Worm (Caenorhabditis elegans): ENCODE measurements around the gene aqp-5.
A peak's percentile ranks its signal among the peaks of the same experiment; 100 is the strongest.

aqp-5 gene

DNA sequence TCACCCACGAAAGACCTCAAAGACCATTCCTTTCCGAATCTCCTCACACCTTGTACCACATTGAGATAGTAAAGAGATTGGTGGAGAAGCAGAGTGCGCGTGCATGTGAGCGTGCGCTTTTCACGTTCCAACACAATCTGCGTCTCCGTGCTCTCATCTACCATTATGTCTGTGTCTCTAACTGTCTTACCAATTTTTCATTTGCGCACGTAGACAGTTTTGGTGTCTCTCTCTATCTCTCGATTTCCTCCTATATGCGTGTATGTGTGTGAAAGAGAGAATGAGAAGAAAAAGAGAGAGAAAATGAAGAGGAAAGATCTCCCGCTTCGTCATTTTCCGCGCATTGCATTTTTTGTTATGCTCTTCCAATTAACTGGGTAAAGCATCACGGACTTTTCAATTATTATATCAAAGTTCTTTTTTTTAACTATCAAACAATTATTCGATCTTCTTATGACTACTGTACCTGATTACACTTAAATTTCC lies 24.9 kb upstream of the aqp-5 start (continued):
- TF ChIP-seq mxl-1 (tag; optimal IDR thresholded peaks at IDR 0.05) (no peak), tbp1 (GFP tag; optimal IDR thresholded peaks at IDR 0.05) (peak; percentile 59), aptf-2 (GFP tag; conservative IDR thresholded peaks at IDR 0.05) (no peak), Y95B8A.8 (GFP tag; IDR thresholded peaks at IDR 0.05) (peak; percentile 17; the same call in 1 of the 2 replicates), nhr-179 (tag; optimal IDR thresholded peaks at IDR 0.05) (no peak), egl-18 (GFP tag; IDR thresholded peaks at IDR 0.05) (peak; percentile 78; the same call in 1 of the 2 replicates)

DNA sequence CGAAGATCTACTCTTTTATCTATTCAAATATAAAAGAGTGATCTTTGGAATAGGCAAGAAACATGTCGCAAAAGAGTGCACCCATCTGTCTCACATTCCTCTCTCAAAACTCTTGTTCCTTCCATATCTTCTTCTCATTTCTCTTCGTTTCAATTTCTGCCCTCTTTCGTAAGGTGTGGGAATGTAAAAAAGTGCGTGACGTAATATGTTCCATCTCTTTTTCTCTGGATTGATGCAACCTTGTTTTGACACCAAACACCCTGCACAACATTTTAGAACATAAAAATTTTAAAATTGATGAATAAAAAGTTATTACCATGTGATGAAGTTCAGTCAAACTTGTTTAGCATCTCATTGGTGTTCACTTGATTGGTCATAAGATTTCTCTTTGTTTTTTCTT lies 24.4 kb upstream of the aqp-5 start:
- TF ChIP-seq repo-1 (tag; optimal IDR thresholded peaks at IDR 0.05) (no peak), efl-1 (GFP tag; optimal IDR thresholded peaks at IDR 0.05) (no peak), cebp-1 (GFP tag; IDR thresholded peaks at IDR 0.05) (no peak), cebp-1 (tag; optimal IDR thresholded peaks at IDR 0.05) (peak; percentile 22), lin-35 (GFP tag; optimal IDR thresholded peaks at IDR 0.05) (peak in 1 of 3 experiments; percentile 14)

DNA sequence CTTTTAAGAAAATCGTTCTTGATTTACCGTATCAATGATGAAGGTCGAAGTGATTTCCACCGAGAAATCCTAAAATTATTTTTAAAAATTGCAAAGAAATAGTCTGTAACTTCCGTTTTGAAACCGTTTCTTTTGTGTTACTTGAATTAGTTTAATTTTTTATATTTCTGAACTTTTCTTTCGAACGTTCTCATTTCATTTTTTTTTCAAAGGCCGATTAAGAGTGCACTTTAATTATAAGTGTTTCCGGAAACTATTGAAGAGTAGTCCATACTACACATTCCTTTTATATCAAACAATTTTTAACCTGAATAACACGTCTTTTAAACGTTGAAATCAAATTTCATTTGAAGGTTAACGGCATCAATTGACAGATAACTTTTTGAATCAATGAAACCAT lies 23.9 kb upstream of the aqp-5 start:
- no peak for TF ChIP-seq K12H6.12 (tag; optimal IDR thresholded peaks at IDR 0.05)
- TF ChIP-seq mel-28 (tag; optimal IDR thresholded peaks at IDR 0.05; ENCODE audit: borderline replicate concordance), result no peak
- no peak for TF ChIP-seq athp-1 (tag; optimal IDR thresholded peaks at IDR 0.05)
- no peak for TF ChIP-seq attf-6 (GFP tag; IDR thresholded peaks at IDR 0.05)
- no peak for TF ChIP-seq cebp-1 (GFP tag; IDR thresholded peaks at IDR 0.05)
- TF ChIP-seq cebp-1 (tag; optimal IDR thresholded peaks at IDR 0.05), result no peak
- TF ChIP-seq Y53G8AR.9 (GFP tag; conservative IDR thresholded peaks at IDR 0.05), result no peak
- TF ChIP-seq gei-17 (GFP tag; optimal IDR thresholded peaks at IDR 0.05), result no peak
- no peak for TF ChIP-seq ekl-4 (GFP tag; IDR thresholded peaks at IDR 0.05)
- TF ChIP-seq repo-1 (tag; optimal IDR thresholded peaks at IDR 0.05), result no peak
- no peak for TF ChIP-seq F52B5.7 (tag; optimal IDR thresholded peaks at IDR 0.05)
- TF ChIP-seq B0261.1 (tag; optimal IDR thresholded peaks at IDR 0.05), result no peak
- TF ChIP-seq him-1 (tag; optimal IDR thresholded peaks at IDR 0.05), result no peak
- no peak for TF ChIP-seq nhr-90 (tag; optimal IDR thresholded peaks at IDR 0.05)

DNA sequence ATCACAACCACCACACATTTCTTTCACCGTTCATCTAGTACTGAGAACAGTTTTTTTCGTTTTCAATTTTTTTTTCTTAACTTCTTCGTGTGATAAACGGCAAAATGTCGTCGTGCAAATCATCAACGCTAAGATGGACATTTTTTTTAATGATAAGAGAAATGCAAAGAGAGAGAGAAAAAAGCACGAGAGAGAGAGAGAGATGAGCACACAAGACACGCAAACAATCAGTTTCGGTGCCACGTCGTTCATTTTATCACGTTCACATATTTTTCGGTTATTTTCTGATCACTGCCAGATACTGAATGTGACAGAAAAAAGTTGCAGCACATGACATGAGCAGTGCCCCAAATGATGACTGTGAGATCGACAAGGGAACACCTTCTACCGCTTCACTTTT lies 23.4 kb upstream of the aqp-5 start, which contains the start of gene egl-9:
TSS of gene egl-9 (plus strand) at position 328 of the 400 bp plus-strand sequence.
- TF ChIP-seq ztf-3 (GFP tag; optimal IDR thresholded peaks at IDR 0.05) (no peak), egl-18 (GFP tag; IDR thresholded peaks at IDR 0.05) (no peak), madf-3 (GFP tag; IDR thresholded peaks at IDR 0.05) (no peak), lin-35 (GFP tag; optimal IDR thresholded peaks at IDR 0.05) (no peak), ztf-18 (tag; optimal IDR thresholded peaks at IDR 0.05) (no peak), hmg-20 (GFP tag; IDR thresholded peaks at IDR 0.05) (no peak), B0019.2 (GFP tag; conservative IDR thresholded peaks at IDR 0.05) (no peak), mxl-1 (tag; optimal IDR thresholded peaks at IDR 0.05) (no peak), ztf-26 (tag; optimal IDR thresholded peaks at IDR 0.05) (peak; percentile 26), lin-26 (GFP tag; IDR thresholded peaks at IDR 0.05) (0 out of 2 replicates have a peak, but pooled peaks have one; percentile 38), chd-7 (tag; optimal IDR thresholded peaks at IDR 0.05) (peak; percentile 60), snpc-4 (GFP tag; optimal IDR thresholded peaks at IDR 0.05) (no peak), snpc-4 (tag; optimal IDR thresholded peaks at IDR 0.05) (no peak), B0336.3 (GFP tag; IDR thresholded peaks at IDR 0.05) (no peak; the same call in 1 of the 2 replicates), dpff-1 (tag; optimal IDR thresholded peaks at IDR 0.05) (no peak), ama-1 (optimal IDR thresholded peaks at IDR 0.05) (peak; percentile 87), ama-1 (GFP tag; optimal IDR thresholded peaks at IDR 0.05) (no peak), F49E8.2 (tag; optimal IDR thresholded peaks at IDR 0.05; ENCODE audit: insufficient read depth) (no peak), mcd-1 (GFP tag; IDR thresholded peaks at IDR 0.05) (no peak), nfya-2 (GFP tag; IDR thresholded peaks at IDR 0.05) (no peak), attf-6 (GFP tag; IDR thresholded peaks at IDR 0.05) (no peak), him-1 (tag; optimal IDR thresholded peaks at IDR 0.05) (no peak), ceh-91 (GFP tag; IDR thresholded peaks at IDR 0.05) (no peak), K12H6.12 (tag; optimal IDR thresholded peaks at IDR 0.05) (no peak), ztf-6 (GFP tag; IDR thresholded peaks at IDR 0.05) (no peak), B0261.1 (tag; optimal IDR thresholded peaks at IDR 0.05) (no peak), nhr-90 (tag; optimal IDR thresholded peaks at IDR 0.05) (no peak), ceh-40 (GFP tag; IDR thresholded peaks at IDR 0.05) (no peak), ceh-58 (GFP tag; IDR thresholded peaks at IDR 0.05) (no peak), T07F8.4 (tag; optimal IDR thresholded peaks at IDR 0.05) (no peak), F22D6.2 (tag; optimal IDR thresholded peaks at IDR 0.05) (no peak)
